Fruit fly (Drosophila melanogaster) whole organism, embryonic: ENCODE measurements around the gene Gbs-70E.

Source experiments
- Abd-B ChIP-seq: fragments of 200-800 bp; sonication (Bioruptor generic); optimal IDR thresholded peaks from 2 replicates; lab custom pipeline; 2018; ENCODE audit warnings: missing biosample characterization, mild to moderate bottlenecking, missing genetic modification characterization, moderate library complexity
- Asciz ChIP-seq: fragments of 200-800 bp; sonication (Bioruptor generic); optimal IDR thresholded peaks from 2 replicates; lab custom pipeline; 2017; ENCODE audit warnings: missing biosample characterization, mild to moderate bottlenecking, missing genetic modification characterization, missing genetic modification reagents
- Bdp1 ChIP-seq: fragments of 200-800 bp; sonication (Bioruptor generic); optimal IDR thresholded peaks from 3 replicates; lab custom pipeline; 2016; ENCODE audit warnings: missing biosample characterization, missing genetic modification characterization
- CG1024 ChIP-seq: fragments of 200-800 bp; sonication (Bioruptor generic); IDR thresholded peaks from 2 replicates; pipeline ENCODE4 v1.3.6; 2022; ENCODE audit warnings: missing biosample characterization, missing genetic modification characterization
- CG11398 ChIP-seq: fragments of 200-800 bp; sonication (Bioruptor generic); optimal IDR thresholded peaks from 2 replicates; lab custom pipeline; 2016; ENCODE audit warnings: missing biosample characterization, missing genetic modification characterization
- CG12071 ChIP-seq: fragments of 200-800 bp; sonication (Bioruptor generic); optimal IDR thresholded peaks from 3 replicates; lab custom pipeline; 2018; ENCODE audit warnings: missing biosample characterization, mild to moderate bottlenecking, missing genetic modification characterization
- CG13287 ChIP-seq: fragments of 200-800 bp; sonication (Bioruptor generic); IDR thresholded peaks from 2 replicates; pipeline ENCODE4 v1.3.6; 2022; ENCODE audit warnings: missing biosample characterization, missing genetic modification characterization; ENCODE audit not compliant: partially characterized antibody
- CG16863 ChIP-seq: fragments of 200-800 bp; sonication (Bioruptor generic); optimal IDR thresholded peaks from 3 replicates; lab custom pipeline; 2016; ENCODE audit warnings: missing biosample characterization, missing genetic modification characterization
- CG31388 ChIP-seq: fragments of 200-800 bp; sonication (Bioruptor generic); optimal IDR thresholded peaks from 2 replicates; lab custom pipeline; 2016; ENCODE audit warnings: missing biosample characterization, missing genetic modification characterization
- CG3838 ChIP-seq: fragments of 200-800 bp; sonication (Bioruptor generic); optimal IDR thresholded peaks from 3 replicates; lab custom pipeline; 2016; ENCODE audit warnings: missing biosample characterization, missing genetic modification characterization
- CG4360 ChIP-seq: fragments of 200-800 bp; sonication (Bioruptor generic); IDR thresholded peaks from 2 replicates; pipeline ENCODE4 v1.3.6; 2022; ENCODE audit warnings: missing biosample characterization, missing genetic modification characterization
- CG43689 ChIP-seq: fragments of 200-800 bp; sonication (Bioruptor generic); IDR thresholded peaks from 2 replicates; pipeline ENCODE4 v1.3.6; 2022; ENCODE audit warnings: missing biosample characterization, missing genetic modification characterization
- CG6765 ChIP-seq: fragments of 200-800 bp; sonication (Bioruptor generic); optimal IDR thresholded peaks from 3 replicates; lab custom pipeline; 2017; ENCODE audit warnings: missing biosample characterization, mild to moderate bottlenecking, missing genetic modification characterization
- CG6813 ChIP-seq: fragments of 200-800 bp; sonication (Bioruptor generic); optimal IDR thresholded peaks from 2 replicates; lab custom pipeline; 2017; ENCODE audit warnings: missing biosample characterization, missing genetic modification characterization, mild to moderate bottlenecking, moderate library complexity, missing genetic modification reagents
- CG7271 ChIP-seq: fragments of 200-800 bp; sonication (Bioruptor generic); optimal IDR thresholded peaks from 2 replicates; lab custom pipeline; 2018; ENCODE audit warnings: missing biosample characterization, mild to moderate bottlenecking, missing genetic modification characterization, moderate library complexity
- CG8359 ChIP-seq: fragments of 200-800 bp; sonication (Bioruptor generic); optimal IDR thresholded peaks from 2 replicates; lab custom pipeline; 2017; ENCODE audit warnings: missing biosample characterization, mild to moderate bottlenecking, missing genetic modification characterization, borderline replicate concordance
- CG8388 ChIP-seq: fragments of 200-800 bp; sonication (Bioruptor generic); optimal IDR thresholded peaks from 2 replicates; lab custom pipeline; 2019; ENCODE audit warnings: missing biosample characterization, mild to moderate bottlenecking, missing genetic modification characterization, moderate library complexity
- CG8478 ChIP-seq: fragments of >200 bp; optimal IDR thresholded peaks from 2 replicates; lab custom pipeline; 2018
- Dbx ChIP-seq: fragments of 200-800 bp; sonication (Bioruptor generic); IDR thresholded peaks from 3 replicates; pipeline ENCODE4 v1.3.6; 2022; ENCODE audit warnings: missing biosample characterization, missing genetic modification characterization
- Fer2 ChIP-seq: fragments of 200-800 bp; sonication (Bioruptor generic); optimal IDR thresholded peaks from 2 replicates; lab custom pipeline; 2018; ENCODE audit warnings: missing biosample characterization, mild to moderate bottlenecking, missing genetic modification characterization, moderate library complexity
- HLH3B ChIP-seq: fragments of 200-800 bp; sonication (Bioruptor generic); IDR thresholded peaks from 2 replicates; pipeline ENCODE4 v1.3.6; 2022; ENCODE audit warnings: missing biosample characterization, missing genetic modification characterization
- HmgZ ChIP-seq: fragments of 200-800 bp; sonication (Bioruptor generic); optimal IDR thresholded peaks from 2 replicates; lab custom pipeline; 2018; ENCODE audit warnings: missing biosample characterization, mild to moderate bottlenecking, missing genetic modification characterization
- MESR4 ChIP-seq: fragments of 200-800 bp; sonication (Bioruptor generic); optimal IDR thresholded peaks from 2 replicates; lab custom pipeline; 2018; ENCODE audit warnings: missing biosample characterization, mild to moderate bottlenecking, missing genetic modification characterization, moderate library complexity
- MTF-1 ChIP-seq: fragments of 200-800 bp; sonication (Bioruptor generic); optimal IDR thresholded peaks from 2 replicates; lab custom pipeline; 2018; ENCODE audit warnings: missing biosample characterization, mild to moderate bottlenecking, missing genetic modification characterization, borderline replicate concordance
- Meics ChIP-seq: fragments of 200-800 bp; sonication (Bioruptor generic); optimal IDR thresholded peaks from 2 replicates; lab custom pipeline; 2017; ENCODE audit warnings: missing biosample characterization, mild to moderate bottlenecking, missing genetic modification characterization
- NC2β ChIP-seq: fragments of 200-800 bp; sonication (Bioruptor generic); optimal IDR thresholded peaks from 2 replicates; lab custom pipeline; 2016; ENCODE audit warnings: missing biosample characterization, missing genetic modification characterization
- Ravus ChIP-seq: fragments of 200-800 bp; sonication (Bioruptor generic); IDR thresholded peaks from 2 replicates; pipeline ENCODE4 v1.3.6; 2022; ENCODE audit warnings: missing biosample characterization, missing genetic modification characterization
- Stat92E ChIP-seq, 3 experiments: fragments of >200 bp in 2 of 3; fragments of 200-800 bp in 1 of 3; sonication (Bioruptor generic) in 1 of 3; optimal IDR thresholded peaks; 2 replicates each; lab custom pipeline; 2017 to 2019; ENCODE audit warnings: missing biosample characterization in 3 of 3, missing genetic modification characterization in 3 of 3, mild to moderate bottlenecking in 1 of 3, moderate library complexity in 1 of 3
- al ChIP-seq: fragments of 200-800 bp; sonication (Bioruptor generic); IDR thresholded peaks from 2 replicates; pipeline ENCODE4 v1.3.6; 2022; ENCODE audit warnings: missing biosample characterization, missing genetic modification characterization
- aop ChIP-seq: fragments of 200-800 bp; sonication (Bioruptor generic); IDR thresholded peaks from 2 replicates; pipeline ENCODE4 v1.3.6; 2022; ENCODE audit warnings: missing biosample characterization, missing genetic modification characterization
- ap ChIP-seq: fragments of 200-800 bp; sonication (Bioruptor generic); IDR thresholded peaks from 2 replicates; pipeline ENCODE4 v1.3.6; 2022; ENCODE audit warnings: missing biosample characterization, missing genetic modification characterization
- ase ChIP-seq: fragments of 200-800 bp; sonication (Bioruptor generic); IDR thresholded peaks from 3 replicates; pipeline ENCODE4 v1.3.6; 2022; ENCODE audit warnings: missing biosample characterization, missing genetic modification characterization
- ash1 ChIP-seq: fragments of 200-800 bp; sonication (Bioruptor generic); optimal IDR thresholded peaks from 2 replicates; lab custom pipeline; 2018; ENCODE audit warnings: missing biosample characterization, mild to moderate bottlenecking, missing genetic modification characterization
- cas ChIP-seq: fragments of 200-800 bp; sonication (Bioruptor generic); IDR thresholded peaks from 2 replicates; pipeline ENCODE4 v1.3.6; 2022; ENCODE audit warnings: missing biosample characterization, missing genetic modification characterization
- croc ChIP-seq: fragments of 200-800 bp; sonication (Bioruptor generic); conservative IDR thresholded peaks from 3 replicates; pipeline ENCODE4 v1.3.6; 2022; ENCODE audit warnings: missing biosample characterization, missing genetic modification characterization
- da ChIP-seq: fragments of 200-800 bp; sonication (Bioruptor generic); optimal IDR thresholded peaks from 2 replicates; lab custom pipeline; 2016; ENCODE audit warnings: missing biosample characterization, missing genetic modification characterization
- danr ChIP-seq: fragments of 200-800 bp; sonication (Bioruptor generic); IDR thresholded peaks from 2 replicates; pipeline ENCODE4 v1.3.6; 2022; ENCODE audit warnings: missing biosample characterization, missing genetic modification characterization
- ems ChIP-seq: fragments of 200-800 bp; sonication (Bioruptor generic); optimal IDR thresholded peaks from 3 replicates; lab custom pipeline; 2016; ENCODE audit warnings: missing biosample characterization, missing genetic modification characterization
- en ChIP-seq: fragments of 200-800 bp; sonication (Bioruptor generic); optimal IDR thresholded peaks from 2 replicates; lab custom pipeline; 2016; ENCODE audit warnings: missing biosample characterization, missing genetic modification characterization
- ewg ChIP-seq: fragments of 200-800 bp; sonication (Bioruptor generic); optimal IDR thresholded peaks from 3 replicates; lab custom pipeline; 2017; ENCODE audit warnings: mild to moderate bottlenecking, missing biosample characterization, missing genetic modification reagents, missing genetic modification characterization
- grau ChIP-seq: fragments of 200-800 bp; optimal IDR thresholded peaks from 3 replicates; lab custom pipeline; 2019; ENCODE audit warnings: missing biosample characterization, mild to moderate bottlenecking, missing genetic modification characterization, moderate library complexity
- gsb ChIP-seq: fragments of 200-800 bp; sonication (Bioruptor generic); IDR thresholded peaks from 2 replicates; pipeline ENCODE4 v1.3.6; 2022; ENCODE audit warnings: missing biosample characterization, missing genetic modification characterization
- gsb-n ChIP-seq: fragments of 200-800 bp; sonication (Bioruptor generic); optimal IDR thresholded peaks from 3 replicates; lab custom pipeline; 2018; ENCODE audit warnings: missing biosample characterization, mild to moderate bottlenecking, missing genetic modification characterization
- knrl ChIP-seq: fragments of 200-800 bp; sonication (Bioruptor generic); IDR thresholded peaks from 3 replicates; pipeline ENCODE4 v1.3.6; 2022; ENCODE audit warnings: missing biosample characterization, missing genetic modification characterization; ENCODE audit not compliant: partially characterized antibody
- mld ChIP-seq: fragments of 200-800 bp; sonication (Bioruptor generic); IDR thresholded peaks from 3 replicates; pipeline ENCODE4 v1.3.6; 2022; ENCODE audit warnings: missing biosample characterization, missing genetic modification characterization; ENCODE audit not compliant: partially characterized antibody
- nerfin-1 ChIP-seq: fragments of 200-800 bp; sonication (Bioruptor generic); optimal IDR thresholded peaks from 3 replicates; lab custom pipeline; 2019; ENCODE audit warnings: missing biosample characterization, mild to moderate bottlenecking, missing genetic modification characterization, moderate library complexity
- pnt ChIP-seq: fragments of 200-800 bp; sonication (Bioruptor generic); optimal IDR thresholded peaks from 3 replicates; lab custom pipeline; 2016; ENCODE audit warnings: missing biosample characterization, missing genetic modification characterization
- row ChIP-seq: fragments of 200-800 bp; sonication (Bioruptor generic); IDR thresholded peaks from 3 replicates; pipeline ENCODE4 v1.3.6; 2022; ENCODE audit warnings: missing biosample characterization, missing genetic modification characterization
- slou ChIP-seq: fragments of 200-800 bp; sonication (Bioruptor generic); optimal IDR thresholded peaks from 3 replicates; lab custom pipeline; 2016; ENCODE audit warnings: missing biosample characterization, missing genetic modification characterization
- stwl ChIP-seq: fragments of 200-800 bp; sonication (Bioruptor generic); optimal IDR thresholded peaks from 3 replicates; lab custom pipeline; 2018; ENCODE audit warnings: missing biosample characterization, mild to moderate bottlenecking, missing genetic modification characterization, moderate library complexity
- wek ChIP-seq: fragments of 200-800 bp; sonication (Bioruptor generic); optimal IDR thresholded peaks from 3 replicates; lab custom pipeline; 2018; ENCODE audit warnings: missing biosample characterization, mild to moderate bottlenecking, missing genetic modification characterization, moderate library complexity

Gbs-70E gene

dm6 chr3L:14555052-14555451 is 4.3 kb upstream of the Gbs-70E start (continued):
- TF ChIP-seq Stat92E (GFP tag; optimal IDR thresholded peaks at IDR 0.05; lab: Kevin White, UChicago) (no peak), gsb (GFP tag; lab: Robert Waterston, UW) (no peak), Bdp1 (no peak), NC2β (GFP tag; lab: Kevin White, UChicago) (peak; percentile 3), danr (GFP tag; lab: Robert Waterston, UW) (no peak), row (GFP tag; lab: Robert Waterston, UW) (peak; percentile 36; the same call in 2 of the 3 replicates), slou (GFP tag; lab: Kevin White, UChicago) (no peak), CG6765 (GFP tag; lab: Kevin White, UChicago) (peak; percentile 55), Abd-B (GFP tag; lab: Kevin White, UChicago) (no peak), croc (GFP tag; lab: Robert Waterston, UW) (no peak), Fer2 (no peak), mld (GFP tag; lab: Robert Waterston, UW) (no peak), CG4360 (no peak), HmgZ (tag; lab: Kevin White, UChicago) (peak; percentile 48), Dbx (0 out of 3 replicates have a peak, but pooled peaks have one; percentile 12), gsb-n (tag; lab: Kevin White, UChicago) (peak; percentile 17), CG13287 (GFP tag; lab: Robert Waterston, UW) (no peak), CG11398 (GFP tag; lab: Kevin White, UChicago) (no peak), CG31388 (no peak), grau (tag; lab: Kevin White, UChicago) (peak; percentile 88), CG16863 (GFP tag; lab: Kevin White, UChicago) (peak; percentile 15), cas (no peak), CG12071 (GFP tag; lab: Kevin White, UChicago) (peak; percentile 70), CG3838 (GFP tag; lab: Kevin White, UChicago) (no peak), Meics (peak; percentile 25), MESR4 (GFP tag; lab: Kevin White, UChicago) (no peak), CG7271 (tag; lab: Kevin White, UChicago) (no peak), knrl (GFP tag; lab: Robert Waterston, UW) (no peak), CG6813 (GFP tag; lab: Kevin White, UChicago) (peak; percentile 68), ash1 (GFP tag; lab: Kevin White, UChicago) (no peak), ewg (GFP tag; lab: Kevin White, UChicago) (no peak), Ravus (GFP tag; lab: Robert Waterston, UW) (no peak), MTF-1 (peak; percentile 58), ase (GFP tag; lab: Robert Waterston, UW) (no peak), da (GFP tag; lab: Kevin White, UChicago) (no peak), aop (no peak), pnt (GFP tag; lab: Kevin White, UChicago) (no peak), HLH3B (peak; percentile 51; the same call in 1 of the 2 replicates), en (GFP tag; lab: Kevin White, UChicago) (peak; percentile 12), nerfin-1 (tag; lab: Kevin White, UChicago) (peak; percentile 54), ap (GFP tag; lab: Robert Waterston, UW) (no peak), CG8478 (lab: Kevin White, UChicago) (no peak), CG1024 (GFP tag; lab: Robert Waterston, UW) (no peak), Asciz (GFP tag; lab: Kevin White, UChicago) (peak; percentile 79), CG8359 (GFP tag; lab: Kevin White, UChicago) (peak; percentile 62), CG43689 (GFP tag; lab: Robert Waterston, UW) (no peak), CG8388 (GFP tag; lab: Kevin White, UChicago) (no peak), stwl (tag; lab: Kevin White, UChicago) (no peak), al (GFP tag; lab: Robert Waterston, UW) (no peak), wek (GFP tag; lab: Kevin White, UChicago) (peak; percentile 53), ems (GFP tag; lab: Kevin White, UChicago) (no peak)
